Worm (Caenorhabditis elegans): ENCODE measurements around the gene ttc-7.

The ttc-7 gene

ce11 chrIII:1819049-1819597, 41.1 kb upstream of the ttc-7 start (continued):
- TF ChIP-seq rec-8 (tag; optimal IDR thresholded peaks at IDR 0.05) (no peak), hmg-20 (GFP tag; IDR thresholded peaks at IDR 0.05) (no peak), cebp-2 (GFP tag; IDR thresholded peaks at IDR 0.05) (no peak), sptf-2 (GFP tag; optimal IDR thresholded peaks at IDR 0.05) (no peak), attf-5 (GFP tag; optimal IDR thresholded peaks at IDR 0.05) (peak; percentile 62), ceh-58 (GFP tag; IDR thresholded peaks at IDR 0.05) (no peak), zfh-2 (GFP tag; conservative IDR thresholded peaks at IDR 0.05) (0 out of 2 replicates have a peak, but pooled peaks have one; percentile 27), somi-1 (GFP tag; optimal IDR thresholded peaks at IDR 0.05) (peak; percentile 36), F52B5.7 (tag; optimal IDR thresholded peaks at IDR 0.05) (no peak), K12H6.12 (tag; optimal IDR thresholded peaks at IDR 0.05) (peak; percentile 6), madf-3 (GFP tag; IDR thresholded peaks at IDR 0.05) (no peak)

ce11 chrIII:1824264-1824922, 35.8 kb upstream of the ttc-7 start, which contains the start of the genes pvf-1 and Y39A3CL.7:
TSS of gene pvf-1 (minus strand) at chrIII:1824314.
TSS of gene Y39A3CL.7 (plus strand) at chrIII:1824919.
- TF ChIP-seq madf-6 (GFP tag; IDR thresholded peaks at IDR 0.05) (peak; percentile 26; the same call in 1 of the 2 replicates), attf-3 (GFP tag; conservative IDR thresholded peaks at IDR 0.05) (peak; percentile 39; the same call in 1 of the 2 replicates), nhr-90 (tag; optimal IDR thresholded peaks at IDR 0.05) (no peak), K12H6.12 (tag; optimal IDR thresholded peaks at IDR 0.05) (no peak), ZK185.1 (tag; optimal IDR thresholded peaks at IDR 0.05; ENCODE audit: poor library complexity, severe bottlenecking) (no peak), D2030.7 (GFP tag; IDR thresholded peaks at IDR 0.05) (no peak), snpc-1.3 (tag; optimal IDR thresholded peaks at IDR 0.05; ENCODE audit: insufficient read depth) (peak; percentile 66), F23B12.7 (tag; optimal IDR thresholded peaks at IDR 0.05; ENCODE audit: insufficient read depth) (peak; percentile 17), mxl-1 (tag; optimal IDR thresholded peaks at IDR 0.05) (no peak), egl-18 (GFP tag; IDR thresholded peaks at IDR 0.05) (no peak), nhr-80 (tag; optimal IDR thresholded peaks at IDR 0.05) (no peak), egl-44 (GFP tag; IDR thresholded peaks at IDR 0.05) (no peak), ztf-26 (tag; optimal IDR thresholded peaks at IDR 0.05) (no peak), xnd-1 (tag; optimal IDR thresholded peaks at IDR 0.05) (no peak), ztf-18 (tag; optimal IDR thresholded peaks at IDR 0.05) (peak; percentile 10), B0336.3 (GFP tag; IDR thresholded peaks at IDR 0.05) (peak; percentile 59; the same call in 1 of the 2 replicates), unc-62 (GFP tag; optimal IDR thresholded peaks at IDR 0.05) (no peak), let-526 (GFP tag; IDR thresholded peaks at IDR 0.05) (no peak), lsl-1 (GFP tag; optimal IDR thresholded peaks at IDR 0.05) (peak; percentile 37), ceh-58 (GFP tag; IDR thresholded peaks at IDR 0.05) (no peak), F39B2.1 (GFP tag; IDR thresholded peaks at IDR 0.05) (no peak), efl-1 (GFP tag; optimal IDR thresholded peaks at IDR 0.05) (peak; percentile 25), lir-1 (GFP tag; conservative IDR thresholded peaks at IDR 0.05) (no peak), ceh-100 (GFP tag; IDR thresholded peaks at IDR 0.05) (no peak), bed-2 (GFP tag; IDR thresholded peaks at IDR 0.05) (no peak), rpc-1 (optimal IDR thresholded peaks at IDR 0.05) (peak; percentile 22), rpc-1 (tag; optimal IDR thresholded peaks at IDR 0.05) (no peak), F22D6.2 (tag; optimal IDR thresholded peaks at IDR 0.05) (no peak), nfyb-1 (GFP tag; IDR thresholded peaks at IDR 0.05) (0 out of 2 replicates have a peak, but pooled peaks have one; percentile 27), dox-1 (GFP tag; IDR thresholded peaks at IDR 0.05) (peak; percentile 68), attf-5 (GFP tag; optimal IDR thresholded peaks at IDR 0.05) (peak; percentile 42), tbp1 (GFP tag; optimal IDR thresholded peaks at IDR 0.05) (peak; percentile 26), madf-3 (GFP tag; IDR thresholded peaks at IDR 0.05) (no peak), zfh-2 (GFP tag; conservative IDR thresholded peaks at IDR 0.05) (peak; percentile 33; the same call in 1 of the 2 replicates), ceh-40 (GFP tag; IDR thresholded peaks at IDR 0.05) (no peak), aptf-2 (GFP tag; conservative IDR thresholded peaks at IDR 0.05) (0 out of 2 replicates have a peak, but pooled peaks have one; percentile 6), T07F8.4 (tag; optimal IDR thresholded peaks at IDR 0.05) (no peak), lin-54 (GFP tag; optimal IDR thresholded peaks at IDR 0.05) (peak; percentile 48), nhr-120 (GFP tag; IDR thresholded peaks at IDR 0.05) (no peak), F10E7.11 (tag; optimal IDR thresholded peaks at IDR 0.05) (no peak)
